Worm (Caenorhabditis elegans) whole organism, L1 larva: Measurements from ENCODE around the gene dmd-10.

Experiments used
- C04F5.9 ChIP-seq: sonication (generic microtip); optimal IDR thresholded peaks from 2 replicates; lab custom pipeline; 2016; ENCODE audit warnings: missing genetic modification characterization, missing compliant biosample characterization
- C16A3.4 ChIP-seq: fragments of 150-350 bp; optimal IDR thresholded peaks from 2 replicates; lab custom pipeline; 2014; ENCODE audit warnings: missing biosample characterization, missing genetic modification characterization
- F16B12.6 ChIP-seq: fragments of 150-350 bp; optimal IDR thresholded peaks from 2 replicates; lab custom pipeline; 2014; ENCODE audit warnings: missing biosample characterization, missing genetic modification characterization
- alr-1 ChIP-seq: fragments of 200-800 bp; sonication (Bioruptor generic); optimal IDR thresholded peaks from 2 replicates; lab custom pipeline; 2018; ENCODE audit warnings: borderline replicate concordance, mild to moderate bottlenecking, missing genetic modification characterization, missing compliant biosample characterization
- aly-2 ChIP-seq: fragments of 150-350 bp; optimal IDR thresholded peaks from 2 replicates; lab custom pipeline; 2014; ENCODE audit warnings: missing biosample characterization, missing genetic modification characterization
- blmp-1 ChIP-seq: fragments of 150-350 bp; optimal IDR thresholded peaks from 2 replicates; lab custom pipeline; 2014; ENCODE audit warnings: missing biosample characterization, missing genetic modification characterization
- ceh-63 ChIP-seq: fragments of 200-800 bp; sonication (Bioruptor generic); optimal IDR thresholded peaks from 2 replicates; lab custom pipeline; 2018; ENCODE audit warnings: mild to moderate bottlenecking, missing genetic modification characterization, missing compliant biosample characterization
- ceh-88 ChIP-seq: fragments of 200-800 bp; sonication (Bioruptor generic); IDR thresholded peaks from 2 replicates; pipeline ENCODE4 v1.3.6; 2022; ENCODE audit warnings: missing genetic modification characterization, missing compliant biosample characterization
- ceh-90 ChIP-seq: sonication (generic microtip); optimal IDR thresholded peaks from 2 replicates; lab custom pipeline; 2016; ENCODE audit warnings: missing genetic modification characterization, missing compliant biosample characterization
- dpl-1 ChIP-seq, 3 experiments: fragments of 150-350 bp in 2 of 3; sonication (generic microtip) in 1 of 3; optimal IDR thresholded peaks; 2 replicates each; lab custom pipeline; 2014 to 2017; ENCODE audit warnings: missing biosample characterization in 3 of 3, missing genetic modification characterization in 3 of 3, missing genetic modification reagents in 3 of 3
- efl-1 ChIP-seq, 4 experiments: fragments of 150-350 bp; optimal IDR thresholded peaks in 3 of 4; peaks in 1 of 4; 1 replicate in 1 of 4; 2 replicates in 3 of 4; lab custom pipeline; 2014; ENCODE audit warnings: missing biosample characterization in 2 of 4, missing genetic modification characterization in 2 of 4, missing genetic modification reagents in 2 of 4
- efl-3 ChIP-seq: fragments of 200-800 bp; sonication (Bioruptor generic); optimal IDR thresholded peaks from 2 replicates; lab custom pipeline; 2018; ENCODE audit warnings: mild to moderate bottlenecking, missing genetic modification characterization, missing compliant biosample characterization
- egl-13 ChIP-seq: sonication (generic microtip); optimal IDR thresholded peaks from 2 replicates; lab custom pipeline; 2016; ENCODE audit warnings: missing genotype, missing genetic modification reagents, missing genetic modification characterization, missing compliant biosample characterization
- egl-27 ChIP-seq, 2 experiments: fragments of 150-350 bp in 1 of 2; sonication (generic microtip); optimal IDR thresholded peaks; 3 replicates each; lab custom pipeline; 2017 to 2018; ENCODE audit warnings: missing biosample characterization in 2 of 2, missing genetic modification characterization in 2 of 2, missing genetic modification reagents in 2 of 2
- elt-2 ChIP-seq: sonication (generic microtip); optimal IDR thresholded peaks from 2 replicates; lab custom pipeline; 2016; ENCODE audit warnings: missing genetic modification characterization, mild to moderate bottlenecking, inconsistent platforms, missing compliant biosample characterization, missing genetic modification reagents
- fkh-8 ChIP-seq: sonication (generic microtip); optimal IDR thresholded peaks from 2 replicates; lab custom pipeline; 2016; ENCODE audit warnings: mild to moderate bottlenecking, missing genetic modification characterization, missing compliant biosample characterization
- grh-1 ChIP-seq: fragments of 200-800 bp; sonication (Bioruptor generic); IDR thresholded peaks from 2 replicates; pipeline ENCODE4 v1.3.6; 2022; ENCODE audit warnings: missing genetic modification reagents, missing genetic modification characterization, missing compliant biosample characterization
- hlh-17 ChIP-seq: fragments of 200-800 bp; sonication (Bioruptor generic); optimal IDR thresholded peaks from 2 replicates; lab custom pipeline; 2018; ENCODE audit warnings: missing genetic modification characterization, mild to moderate bottlenecking, missing compliant biosample characterization, moderate library complexity, borderline replicate concordance
- isw-1 ChIP-seq: fragments of 200-800 bp; sonication (Bioruptor generic); IDR thresholded peaks from 2 replicates; pipeline ENCODE4 v1.3.6; 2022; ENCODE audit warnings: missing genetic modification characterization, missing compliant biosample characterization
- jun-1 ChIP-seq: fragments of 150-350 bp; optimal IDR thresholded peaks from 2 replicates; lab custom pipeline; 2014; ENCODE audit warnings: missing biosample characterization, missing genetic modification reagents, missing genetic modification characterization
- lin-15B ChIP-seq: fragments of 150-350 bp; sonication (generic microtip); optimal IDR thresholded peaks from 3 replicates; lab custom pipeline; 2014; ENCODE audit warnings: missing biosample characterization, missing genetic modification characterization
- lin-39 ChIP-seq: fragments of 150-350 bp; optimal IDR thresholded peaks from 2 replicates; lab custom pipeline; 2014; ENCODE audit warnings: missing biosample characterization, missing genetic modification reagents, missing genetic modification characterization
- lir-3 ChIP-seq: sonication (generic microtip); optimal IDR thresholded peaks from 2 replicates; lab custom pipeline; 2016; ENCODE audit warnings: mild to moderate bottlenecking, missing genetic modification characterization, moderate library complexity, missing compliant biosample characterization; ENCODE audit not compliant: poor library complexity
- mab-9 ChIP-seq: fragments of 200-800 bp; sonication (Bioruptor generic); IDR thresholded peaks from 2 replicates; pipeline ENCODE4 v1.3.6; 2022; ENCODE audit warnings: missing genetic modification reagents, missing genetic modification characterization, missing compliant biosample characterization
- mep-1 ChIP-seq: fragments of 150-350 bp; optimal IDR thresholded peaks from 2 replicates; lab custom pipeline; 2014; ENCODE audit warnings: missing biosample characterization, missing genetic modification characterization
- nhr-11 ChIP-seq: fragments of 150-350 bp; optimal IDR thresholded peaks from 2 replicates; lab custom pipeline; 2014; ENCODE audit warnings: missing biosample characterization, missing genetic modification characterization
- nhr-12 ChIP-seq: sonication (generic microtip); optimal IDR thresholded peaks from 2 replicates; lab custom pipeline; 2017; ENCODE audit warnings: missing biosample characterization, missing genetic modification characterization
- nhr-20 ChIP-seq: sonication (generic microtip); optimal IDR thresholded peaks from 2 replicates; lab custom pipeline; 2016; ENCODE audit warnings: mild to moderate bottlenecking, missing genetic modification characterization, missing compliant biosample characterization
- nhr-28 ChIP-seq: fragments of 150-350 bp; optimal IDR thresholded peaks from 2 replicates; lab custom pipeline; 2014; ENCODE audit warnings: missing biosample characterization, missing genetic modification characterization
- nhr-47 ChIP-seq: sonication (generic microtip); optimal IDR thresholded peaks from 2 replicates; lab custom pipeline; 2016; ENCODE audit warnings: mild to moderate bottlenecking, missing genetic modification characterization, moderate library complexity, missing compliant biosample characterization
- nhr-77 ChIP-seq: fragments of 150-350 bp; optimal IDR thresholded peaks from 2 replicates; lab custom pipeline; 2014; ENCODE audit warnings: missing biosample characterization, missing genetic modification characterization
- nhr-85 ChIP-seq: sonication (generic microtip); peaks from one replicate; lab custom pipeline; 2016; ENCODE audit warnings: missing genetic modification characterization, inconsistent platforms, missing compliant biosample characterization
- pax-3 ChIP-seq: fragments of 200-800 bp; sonication (Bioruptor generic); optimal IDR thresholded peaks from 2 replicates; lab custom pipeline; 2018; ENCODE audit warnings: mild to moderate bottlenecking, missing genetic modification characterization, moderate library complexity, missing compliant biosample characterization
- rnt-1 ChIP-seq: sonication (generic microtip); optimal IDR thresholded peaks from 2 replicates; lab custom pipeline; 2016; ENCODE audit warnings: mild to moderate bottlenecking, missing genetic modification characterization, moderate library complexity, missing compliant biosample characterization
- snpc-4 ChIP-seq: fragments of 150-350 bp; optimal IDR thresholded peaks from 2 replicates; lab custom pipeline; 2014; ENCODE audit warnings: missing biosample characterization, missing genetic modification characterization
- snu-23 ChIP-seq: sonication (generic microtip); optimal IDR thresholded peaks from 2 replicates; lab custom pipeline; 2016; ENCODE audit warnings: missing genetic modification characterization, missing compliant biosample characterization
- sox-4 ChIP-seq: sonication (generic microtip); optimal IDR thresholded peaks from 2 replicates; lab custom pipeline; 2016; ENCODE audit warnings: missing genetic modification characterization, missing compliant biosample characterization
- swsn-7 ChIP-seq: sonication (generic microtip); optimal IDR thresholded peaks from 2 replicates; lab custom pipeline; 2016; ENCODE audit warnings: missing genetic modification characterization, missing compliant biosample characterization
- tbx-2 ChIP-seq: sonication (generic microtip); optimal IDR thresholded peaks from 2 replicates; lab custom pipeline; 2016; ENCODE audit warnings: missing genetic modification characterization, missing compliant biosample characterization
- unc-62 ChIP-seq: fragments of 150-350 bp; optimal IDR thresholded peaks from 2 replicates; lab custom pipeline; 2014; ENCODE audit warnings: missing biosample characterization, missing genetic modification reagents, missing genetic modification characterization
- unc-86 ChIP-seq: sonication (generic microtip); optimal IDR thresholded peaks from 2 replicates; lab custom pipeline; 2016; ENCODE audit warnings: missing genetic modification characterization, missing compliant biosample characterization
- unc-98 ChIP-seq: fragments of 200-800 bp; sonication (Bioruptor generic); IDR thresholded peaks from 2 replicates; pipeline ENCODE4 v1.3.6; 2022; ENCODE audit warnings: missing genetic modification characterization, missing compliant biosample characterization
- vab-15 ChIP-seq: sonication (generic microtip); optimal IDR thresholded peaks from 2 replicates; lab custom pipeline; 2017; ENCODE audit warnings: missing genotype, mild to moderate bottlenecking, missing genetic modification characterization, missing compliant biosample characterization
- xbp-1 ChIP-seq: sonication (generic microtip); optimal IDR thresholded peaks from 2 replicates; lab custom pipeline; 2016; ENCODE audit warnings: missing genetic modification characterization, missing compliant biosample characterization
- ztf-4 ChIP-seq: fragments of 150-350 bp; optimal IDR thresholded peaks from 2 replicates; lab custom pipeline; 2014; ENCODE audit warnings: missing biosample characterization, missing genetic modification characterization

dmd-10 gene

ce11 chrV:13275959-13276358 is 39.6 kb upstream of the dmd-10 start, which contains the start of gene F32F2.4:
TSS of gene F32F2.4 (plus strand) at chrV:13276259.
- TF ChIP-seq nhr-47 (no peak), rnt-1 (tag; lab: Kevin White, UChicago) (no peak), snu-23 (GFP tag; lab: Kevin White, UChicago) (no peak), nhr-85 (tag; lab: Kevin White, UChicago) (no peak), ztf-4 (no peak), egl-27 (tag; optimal IDR thresholded peaks at IDR 0.05; lab: Kevin White, UChicago) (no peak), mab-9 (GFP tag; lab: Robert Waterston, UW) (no peak), swsn-7 (tag; lab: Kevin White, UChicago) (no peak), snpc-4 (no peak), egl-13 (tag; lab: Kevin White, UChicago) (no peak), C04F5.9 (no peak)

ce11 chrV:13274615-13275014 is 38.2 kb upstream of the dmd-10 start:
- TF ChIP-seq egl-13 (tag; lab: Kevin White, UChicago) (no peak), elt-2 (peak; percentile 52), pax-3 (tag; lab: Kevin White, UChicago) (peak; percentile 38)
- TF ChIP-seq, all 84 proteins: peak for 2

ce11 chrV:13273302-13273701 is 36.9 kb upstream of the dmd-10 start:
- TF ChIP-seq C16A3.4 (tag; lab: Kevin White, UChicago): no peak
- TF ChIP-seq elt-2: peak; percentile 54

- TF ChIP-seq efl-3 (GFP tag; lab: Kevin White, UChicago): no peak
Measured at ce11 chrV:13272275-13272674, 35.9 kb upstream of the dmd-10 start.

- TF ChIP-seq jun-1 (peak; percentile 87), lir-3 (tag; lab: Kevin White, UChicago) (no peak), nhr-28 (tag; lab: Kevin White, UChicago) (no peak), egl-13 (tag; lab: Kevin White, UChicago) (no peak), nhr-77 (tag; lab: Kevin White, UChicago) (no peak), unc-86 (tag; lab: Kevin White, UChicago) (no peak), unc-98 (GFP tag; lab: Robert Waterston, UW) (no peak), aly-2 (no peak), vab-15 (tag; lab: Kevin White, UChicago) (no peak), efl-1 (optimal IDR thresholded peaks at IDR 0.05; lab: Kevin White, UChicago) (no peak), efl-1 (GFP tag; optimal IDR thresholded peaks at IDR 0.05 in 1 of 2; lab: Kevin White, UChicago) (peak in 1 of 2 experiments; percentile 83), mep-1 (no peak), sox-4 (tag; lab: Kevin White, UChicago) (no peak), xbp-1 (tag; lab: Kevin White, UChicago) (no peak), swsn-7 (tag; lab: Kevin White, UChicago) (no peak), blmp-1 (tag; lab: Kevin White, UChicago) (no peak), F16B12.6 (no peak), egl-27 (tag; optimal IDR thresholded peaks at IDR 0.05; lab: Kevin White, UChicago) (no peak), fkh-8 (tag; lab: Kevin White, UChicago) (no peak), nhr-11 (tag; lab: Kevin White, UChicago) (no peak), lin-15B (no peak), alr-1 (tag; lab: Kevin White, UChicago) (no peak), nhr-47 (no peak), lin-39 (no peak), dpl-1 (GFP tag; optimal IDR thresholded peaks at IDR 0.05; lab: Kevin White, UChicago) (no peak), isw-1 (GFP tag; lab: Robert Waterston, UW) (no peak), nhr-12 (tag; lab: Kevin White, UChicago) (no peak), ceh-63 (no peak), ceh-90 (tag; lab: Kevin White, UChicago) (no peak), rnt-1 (tag; lab: Kevin White, UChicago) (no peak), unc-62 (no peak), ceh-88 (GFP tag; lab: Robert Waterston, UW) (no peak), grh-1 (GFP tag; lab: Robert Waterston, UW) (no peak), nhr-20 (tag; lab: Kevin White, UChicago) (peak; percentile 25), hlh-17 (GFP tag; lab: Kevin White, UChicago) (no peak), tbx-2 (tag; lab: Kevin White, UChicago) (no peak)
Measured at ce11 chrV:13269228-13269630, 32.8 kb upstream of the dmd-10 start.
